Worm (Caenorhabditis elegans) whole organism, L4 larva: ENCODE results near the gene dgk-5.

Experiments
- D1046.2 ChIP-seq: fragments of 200-800 bp; sonication (Bioruptor generic); IDR thresholded peaks from 2 replicates; pipeline ENCODE4 v1.3.6; 2022; ENCODE audit warnings: missing genetic modification characterization, missing compliant biosample characterization
- F10B5.3 ChIP-seq: sonication (generic microtip); optimal IDR thresholded peaks from 2 replicates; lab custom pipeline; 2016; ENCODE audit warnings: mild to moderate bottlenecking, missing genetic modification characterization, missing compliant biosample characterization
- F26F4.8 ChIP-seq: fragments of 200-800 bp; sonication (Bioruptor generic); conservative IDR thresholded peaks from 2 replicates; pipeline ENCODE4 v1.3.6; 2022; ENCODE audit warnings: missing genetic modification characterization, missing compliant biosample characterization
- F44E2.7 ChIP-seq: fragments of 200-800 bp; sonication (Bioruptor generic); IDR thresholded peaks from 2 replicates; pipeline ENCODE4 v2.1.2; 2022; ENCODE audit warnings: missing genetic modification characterization, missing compliant biosample characterization
- F49E8.2 ChIP-seq: sonication (generic microtip); optimal IDR thresholded peaks from 2 replicates; lab custom pipeline; 2016; ENCODE audit warnings: missing compliant biosample characterization, mild to moderate bottlenecking, missing genetic modification characterization, borderline replicate concordance
- Y5F2A.4 ChIP-seq: fragments of 200-800 bp; sonication (Bioruptor generic); optimal IDR thresholded peaks from 2 replicates; lab custom pipeline; 2018; ENCODE audit warnings: mild to moderate bottlenecking, missing genetic modification characterization, missing compliant biosample characterization
- ZK546.5 ChIP-seq, 2 experiments: sonication (generic microtip); optimal IDR thresholded peaks; 2 replicates each; lab custom pipeline; 2017; ENCODE audit warnings: missing biosample characterization in 2 of 2, missing genetic modification characterization in 2 of 2
- ama-1 ChIP-seq: fragments of 150-350 bp; optimal IDR thresholded peaks from 2 replicates; lab custom pipeline; 2014; ENCODE audit warnings: inconsistent platforms, mixed read lengths
- arid-1 ChIP-seq: fragments of 200-800 bp; sonication (Bioruptor generic); conservative IDR thresholded peaks from 2 replicates; pipeline ENCODE4 v1.3.6; 2022; ENCODE audit warnings: missing genetic modification reagents, missing genetic modification characterization, missing compliant biosample characterization
- ceh-28 ChIP-seq: fragments of 150-350 bp; optimal IDR thresholded peaks from 2 replicates; lab custom pipeline; 2014; ENCODE audit warnings: missing biosample characterization, missing genetic modification reagents, missing genetic modification characterization
- ceh-32 ChIP-seq: sonication (generic microtip); optimal IDR thresholded peaks from 2 replicates; lab custom pipeline; 2016; ENCODE audit warnings: mild to moderate bottlenecking, missing genetic modification characterization, missing compliant biosample characterization; ENCODE audit not compliant: poor library complexity
- ceh-44 ChIP-seq: fragments of 200-800 bp; sonication (Bioruptor generic); IDR thresholded peaks from 2 replicates; pipeline ENCODE4 v1.3.6; 2022; ENCODE audit warnings: missing genetic modification reagents, missing genetic modification characterization, missing compliant biosample characterization
- ceh-82 ChIP-seq: sonication (generic microtip); optimal IDR thresholded peaks from 2 replicates; lab custom pipeline; 2017; ENCODE audit warnings: missing biosample characterization, missing genetic modification characterization
- daf-12 ChIP-seq: fragments of 150-350 bp; optimal IDR thresholded peaks from 2 replicates; lab custom pipeline; 2014; ENCODE audit warnings: missing biosample characterization, missing genetic modification reagents, missing genetic modification characterization
- dmd-8 ChIP-seq: fragments of 200-800 bp; sonication (Bioruptor generic); IDR thresholded peaks from 2 replicates; pipeline ENCODE4 v1.3.6; 2022; ENCODE audit warnings: missing genetic modification characterization, missing compliant biosample characterization
- dmd-9 ChIP-seq: fragments of 200-800 bp; sonication (Bioruptor generic); IDR thresholded peaks from 2 replicates; pipeline ENCODE4 v1.3.6; 2022; ENCODE audit warnings: missing genetic modification reagents, missing genetic modification characterization, missing compliant biosample characterization
- dpl-1 ChIP-seq: fragments of 150-350 bp; optimal IDR thresholded peaks from 2 replicates; lab custom pipeline; 2014; ENCODE audit warnings: missing biosample characterization, missing genetic modification reagents, missing genetic modification characterization
- duxl-1 ChIP-seq: sonication (generic microtip); optimal IDR thresholded peaks from 2 replicates; lab custom pipeline; 2016; ENCODE audit warnings: mild to moderate bottlenecking, missing genetic modification characterization, moderate library complexity, missing compliant biosample characterization; ENCODE audit not compliant: poor library complexity
- dve-1 ChIP-seq: sonication (generic microtip); optimal IDR thresholded peaks from 2 replicates; lab custom pipeline; 2017; ENCODE audit warnings: antibody characterized with exemption, mild to moderate bottlenecking, missing genetic modification characterization, missing compliant biosample characterization; ENCODE audit not compliant: insufficient read depth
- egl-27 ChIP-seq: sonication (generic microtip); optimal IDR thresholded peaks from 3 replicates; lab custom pipeline; 2017; ENCODE audit warnings: missing biosample characterization, missing genetic modification reagents, missing genetic modification characterization
- fkh-10 ChIP-seq: fragments of 150-350 bp; optimal IDR thresholded peaks from 2 replicates; lab custom pipeline; 2014; ENCODE audit warnings: missing biosample characterization, missing genetic modification reagents, missing genetic modification characterization
- fos-1 ChIP-seq: fragments of 150-350 bp; optimal IDR thresholded peaks from 2 replicates; lab custom pipeline; 2014; ENCODE audit warnings: missing biosample characterization, missing genetic modification characterization
- hmg-1.1 ChIP-seq: fragments of 200-800 bp; sonication (Bioruptor generic); IDR thresholded peaks from 2 replicates; pipeline ENCODE4 v1.3.6; 2022; ENCODE audit warnings: missing genetic modification reagents, missing genetic modification characterization, missing compliant biosample characterization
- jun-1 ChIP-seq: fragments of 150-350 bp; optimal IDR thresholded peaks from 2 replicates; lab custom pipeline; 2014; ENCODE audit warnings: missing biosample characterization, missing genetic modification reagents, missing genetic modification characterization
- lin-39 ChIP-seq: fragments of 150-350 bp; optimal IDR thresholded peaks from 2 replicates; lab custom pipeline; 2014; ENCODE audit warnings: missing biosample characterization, missing genetic modification reagents, missing genetic modification characterization
- lir-3 ChIP-seq: sonication (generic microtip); optimal IDR thresholded peaks from 2 replicates; lab custom pipeline; 2016; ENCODE audit warnings: mild to moderate bottlenecking, missing genetic modification characterization, missing compliant biosample characterization
- lsy-2 ChIP-seq, 2 experiments: fragments of 150-350 bp in 1 of 2; sonication (generic microtip) in 1 of 2; optimal IDR thresholded peaks; 2 replicates each; lab custom pipeline; 2014 to 2017; ENCODE audit warnings: missing biosample characterization in 2 of 2, missing genetic modification characterization in 2 of 2
- mdl-1 ChIP-seq, 2 experiments: fragments of 150-350 bp in 1 of 2; sonication (generic microtip) in 1 of 2; optimal IDR thresholded peaks; 2 replicates each; lab custom pipeline; 2014 to 2017; ENCODE audit warnings: missing biosample characterization in 2 of 2, missing genetic modification characterization in 2 of 2
- mxl-2 ChIP-seq: fragments of 200-800 bp; sonication (Bioruptor generic); conservative IDR thresholded peaks from 2 replicates; pipeline ENCODE4 v1.3.6; 2022; ENCODE audit warnings: missing genetic modification reagents, missing genetic modification characterization, missing compliant biosample characterization
- nhr-111 ChIP-seq: fragments of 200-800 bp; sonication (Bioruptor generic); optimal IDR thresholded peaks from 2 replicates; lab custom pipeline; 2018; ENCODE audit warnings: mild to moderate bottlenecking, missing genetic modification characterization, missing compliant biosample characterization
- nhr-28 ChIP-seq: fragments of 150-350 bp; optimal IDR thresholded peaks from 2 replicates; lab custom pipeline; 2014; ENCODE audit warnings: missing biosample characterization, missing genetic modification characterization
- nhr-41 ChIP-seq: fragments of 200-800 bp; sonication (Bioruptor generic); IDR thresholded peaks from 2 replicates; pipeline ENCODE4 v1.3.6; 2022; ENCODE audit warnings: missing genetic modification reagents, missing genetic modification characterization, missing compliant biosample characterization
- nhr-77 ChIP-seq: fragments of 150-350 bp; optimal IDR thresholded peaks from 2 replicates; lab custom pipeline; 2014; ENCODE audit warnings: missing biosample characterization, missing genetic modification characterization
- pha-4 ChIP-seq, 2 experiments: fragments of 150-350 bp in 1 of 2; fragments of 200-800 bp in 1 of 2; sonication (Bioruptor generic) in 1 of 2; IDR thresholded peaks in 1 of 2; optimal IDR thresholded peaks in 1 of 2; 2 replicates each; pipeline versions ENCODE4 v1.3.6 to Lab custom; 2014 to 2022; ENCODE audit warnings: missing genetic modification characterization in 2 of 2, missing genetic modification reagents in 2 of 2, missing biosample characterization in 1 of 2, missing compliant biosample characterization in 1 of 2
- pqm-1 ChIP-seq: sonication (generic microtip); optimal IDR thresholded peaks from 2 replicates; lab custom pipeline; 2017; ENCODE audit warnings: missing biosample characterization, missing genetic modification characterization
- saeg-2 ChIP-seq: fragments of 200-800 bp; sonication (Bioruptor generic); IDR thresholded peaks from 2 replicates; pipeline ENCODE4 v1.3.6; 2022; ENCODE audit warnings: missing genetic modification reagents, missing genetic modification characterization, missing compliant biosample characterization
- snpc-1.2 ChIP-seq: fragments of 200-800 bp; sonication (Bioruptor generic); IDR thresholded peaks from 2 replicates; pipeline ENCODE4 v1.3.6; 2022; ENCODE audit warnings: missing genetic modification reagents, missing genetic modification characterization, missing compliant biosample characterization
- snpc-4 ChIP-seq: fragments of 150-350 bp; optimal IDR thresholded peaks from 2 replicates; lab custom pipeline; 2014; ENCODE audit warnings: missing biosample characterization, missing genetic modification characterization
- spr-1 ChIP-seq: sonication (generic microtip); optimal IDR thresholded peaks from 2 replicates; lab custom pipeline; 2016; ENCODE audit warnings: mild to moderate bottlenecking, missing genetic modification characterization, missing compliant biosample characterization
- tra-1 ChIP-seq: fragments of 200-800 bp; sonication (Bioruptor generic); IDR thresholded peaks from 2 replicates; pipeline ENCODE4 v1.3.6; 2022; ENCODE audit warnings: missing genetic modification reagents, missing genetic modification characterization, missing compliant biosample characterization
- unc-130 ChIP-seq: sonication (generic microtip); optimal IDR thresholded peaks from 2 replicates; lab custom pipeline; 2016; ENCODE audit warnings: missing genetic modification reagents, missing genetic modification characterization, missing compliant biosample characterization
- unc-39 ChIP-seq: sonication (generic microtip); optimal IDR thresholded peaks from 2 replicates; lab custom pipeline; 2017; ENCODE audit warnings: missing biosample characterization, missing genetic modification characterization
- unc-62 ChIP-seq, 3 experiments: fragments of 150-350 bp in 1 of 3; sonication (generic microtip); optimal IDR thresholded peaks in 2 of 3; peaks in 1 of 3; 1 replicate in 1 of 3; 2 replicates in 2 of 3; lab custom pipeline; 2014 to 2017; ENCODE audit warnings: missing biosample characterization in 3 of 3, missing genetic modification characterization in 3 of 3, missing genetic modification reagents in 3 of 3, missing genotype in 1 of 3
- zag-1 ChIP-seq: fragments of 150-350 bp; optimal IDR thresholded peaks from 2 replicates; lab custom pipeline; 2014; ENCODE audit warnings: missing biosample characterization, missing genetic modification characterization
- zfp-2 ChIP-seq: sonication (generic microtip); optimal IDR thresholded peaks from 2 replicates; lab custom pipeline; 2016; ENCODE audit warnings: mild to moderate bottlenecking, missing genetic modification characterization, missing compliant biosample characterization
- zfp-3 ChIP-seq: fragments of 200-800 bp; sonication (Bioruptor generic); conservative IDR thresholded peaks from 2 replicates; pipeline ENCODE4 v1.3.6; 2022; ENCODE audit warnings: missing genetic modification reagents, missing genetic modification characterization, missing compliant biosample characterization
- zip-11 ChIP-seq: fragments of 200-800 bp; sonication (Bioruptor generic); IDR thresholded peaks from 2 replicates; pipeline ENCODE4 v1.3.6; 2022; ENCODE audit warnings: missing genetic modification characterization, missing compliant biosample characterization

The dgk-5 gene

DNA sequence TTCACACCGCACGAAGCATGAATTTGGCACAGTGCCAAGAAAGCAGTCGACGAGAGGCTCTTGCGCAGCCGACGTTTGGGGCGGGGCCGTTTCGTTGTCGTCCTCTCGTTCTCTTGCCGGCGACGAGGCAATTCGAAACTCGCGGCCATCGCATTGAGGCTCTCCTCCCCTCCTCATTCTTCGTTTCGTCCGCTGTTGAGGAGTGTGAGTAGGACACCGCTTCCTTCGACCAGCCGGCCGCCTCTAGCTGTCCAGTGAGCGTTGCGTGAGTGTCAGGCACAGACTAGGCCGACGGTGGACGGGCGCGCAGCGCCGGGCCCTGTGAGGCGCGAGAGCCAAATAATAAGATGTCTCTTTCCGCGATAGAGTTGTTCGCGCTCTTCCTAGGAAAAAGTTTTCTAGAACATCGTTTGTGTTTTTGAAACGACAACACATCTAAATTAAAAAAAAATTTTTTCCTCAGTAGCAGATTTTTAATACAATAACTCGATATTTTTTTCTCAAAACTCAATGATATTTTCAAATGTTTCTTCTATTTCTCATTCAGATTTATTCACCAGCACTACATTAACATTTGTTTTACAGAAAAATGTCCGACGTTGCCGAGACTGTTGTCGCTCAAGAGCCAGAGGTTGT is 21.1 kb upstream of the dgk-5 start, which contains the start of the genes T28D9.11 and T28D9.1 (continued):
- TF ChIP-seq daf-12 (tag; lab: Kevin White, UChicago) (no peak), dmd-9 (GFP tag; lab: Robert Waterston, UW) (no peak), saeg-2 (GFP tag; lab: Robert Waterston, UW) (no peak), nhr-28 (tag; lab: Kevin White, UChicago) (no peak), F44E2.7 (0 out of 2 replicates have a peak, but pooled peaks have one; percentile 56), unc-130 (GFP tag; lab: Kevin White, UChicago) (no peak), spr-1 (tag; lab: Kevin White, UChicago) (peak; percentile 4), nhr-111 (no peak), nhr-41 (no peak), D1046.2 (GFP tag; lab: Robert Waterston, UW) (0 out of 2 replicates have a peak, but pooled peaks have one; percentile 35), F49E8.2 (tag; lab: Kevin White, UChicago) (no peak), dve-1 (no peak), ZK546.5 (tag; optimal IDR thresholded peaks at IDR 0.05; lab: Kevin White, UChicago) (no peak), jun-1 (no peak), nhr-77 (no peak), zfp-3 (GFP tag; lab: Robert Waterston, UW) (no peak), unc-39 (tag; lab: Kevin White, UChicago) (no peak), zfp-2 (no peak)
- TF ChIP-seq, all 104 proteins: peak for 35

DNA sequence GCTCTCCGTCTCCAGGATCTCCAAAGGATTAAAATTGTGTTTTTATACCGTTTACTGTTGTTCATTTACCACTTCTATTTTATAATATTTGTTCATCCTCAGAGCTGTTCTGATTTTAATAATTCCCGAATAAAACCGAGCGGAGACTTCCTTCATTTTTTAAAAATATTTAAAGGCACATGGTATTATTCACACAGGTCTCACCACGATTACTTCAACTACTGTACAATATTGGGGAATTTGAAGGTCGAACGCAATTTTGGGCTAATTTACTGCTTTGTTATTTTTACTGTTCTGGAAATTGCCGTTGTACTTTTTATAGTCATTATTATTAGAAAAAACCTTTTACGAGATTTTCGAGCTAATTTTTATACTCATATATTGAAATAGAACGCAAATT is 20.3 kb upstream of the dgk-5 start:
- no peak for TF ChIP-seq nhr-77
- TF ChIP-seq tra-1 (GFP tag; lab: Robert Waterston, UW): 0 out of 2 replicates have a peak, but pooled peaks have one; percentile 11
- no peak for TF ChIP-seq F26F4.8 (GFP tag; lab: Robert Waterston, UW)
- no peak for TF ChIP-seq ceh-44
- TF ChIP-seq fos-1: no peak
- no peak for TF ChIP-seq nhr-28 (tag; lab: Kevin White, UChicago)
- peak; percentile 68; the same call in 1 of the 2 replicates for TF ChIP-seq arid-1
- TF ChIP-seq dmd-8 (GFP tag; lab: Robert Waterston, UW): peak; percentile 37; the same call in 1 of the 2 replicates
- peak; percentile 8 for TF ChIP-seq Y5F2A.4 (GFP tag; lab: Kevin White, UChicago)
- no peak for TF ChIP-seq F10B5.3 (tag; lab: Kevin White, UChicago)
- TF ChIP-seq lir-3 (tag; lab: Kevin White, UChicago): no peak
- TF ChIP-seq F44E2.7: no peak
- no peak for TF ChIP-seq pqm-1 (tag; lab: Kevin White, UChicago)
- TF ChIP-seq zag-1 (tag; lab: Kevin White, UChicago): no peak
- no peak for TF ChIP-seq fkh-10
- TF ChIP-seq snpc-4 (tag; lab: Kevin White, UChicago): no peak
- TF ChIP-seq dpl-1 (GFP tag; lab: Kevin White, UChicago): no peak
- no peak for TF ChIP-seq lsy-2 (tag; optimal IDR thresholded peaks at IDR 0.05; lab: Kevin White, UChicago)
- peak; percentile 63 for TF ChIP-seq snpc-1.2 (GFP tag; lab: Robert Waterston, UW)
- no peak for TF ChIP-seq lin-39
- no peak for TF ChIP-seq duxl-1 (tag; lab: Kevin White, UChicago)
- no peak for TF ChIP-seq zip-11 (GFP tag; lab: Robert Waterston, UW)
- TF ChIP-seq nhr-111: no peak
- no peak for TF ChIP-seq spr-1 (tag; lab: Kevin White, UChicago)
- TF ChIP-seq egl-27 (tag; lab: Kevin White, UChicago): no peak
- TF ChIP-seq F49E8.2 (tag; lab: Kevin White, UChicago): peak; percentile 81
- no peak for TF ChIP-seq mdl-1 (tag; optimal IDR thresholded peaks at IDR 0.05; lab: Kevin White, UChicago)
- no peak for TF ChIP-seq hmg-1.1 (GFP tag; lab: Robert Waterston, UW)
- TF ChIP-seq ceh-82 (tag; lab: Kevin White, UChicago): no peak
- peak; percentile 60; the same call in 1 of the 2 replicates for TF ChIP-seq pha-4 (GFP tag; IDR thresholded peaks at IDR 0.05; lab: Robert Waterston, UW)
- TF ChIP-seq pha-4 (tag; optimal IDR thresholded peaks at IDR 0.05; lab: Kevin White, UChicago): no peak
- TF ChIP-seq zfp-2: no peak
- TF ChIP-seq ceh-28 (tag; lab: Kevin White, UChicago): no peak
- no peak for TF ChIP-seq mxl-2
- no peak for TF ChIP-seq unc-62 (GFP tag; optimal IDR thresholded peaks at IDR 0.05 in 1 of 2; lab: Kevin White, UChicago)
- no peak for TF ChIP-seq unc-62 (tag; optimal IDR thresholded peaks at IDR 0.05; lab: Kevin White, UChicago)
- no peak for TF ChIP-seq ama-1 (lab: Kevin White, UChicago)
- TF ChIP-seq ceh-32 (tag; lab: Kevin White, UChicago): no peak
